Worm (Caenorhabditis elegans) whole organism, midembryonic: ENCODE data around the gene Y57G11B.3.

ENCODE experiments used
- T22C8.4 ChIP-seq: fragments of 200-800 bp; sonication (Bioruptor generic); IDR thresholded peaks from 2 replicates; pipeline ENCODE4 v1.3.6; 2022; ENCODE audit warnings: missing genetic modification characterization, missing compliant biosample characterization
- cog-1 ChIP-seq: sonication (generic microtip); optimal IDR thresholded peaks from 2 replicates; lab custom pipeline; 2016; ENCODE audit warnings: missing genetic modification characterization, missing compliant biosample characterization
- flt-1 ChIP-seq: fragments of 200-800 bp; sonication (Bioruptor generic); IDR thresholded peaks from 2 replicates; pipeline ENCODE4 v1.3.6; 2022; ENCODE audit warnings: missing genetic modification characterization, missing compliant biosample characterization
- klf-2 ChIP-seq: fragments of 200-800 bp; sonication (Bioruptor generic); conservative IDR thresholded peaks from 2 replicates; pipeline ENCODE4 v1.3.6; 2022; ENCODE audit warnings: missing genetic modification reagents, missing genetic modification characterization, missing compliant biosample characterization
- med-1 ChIP-seq: sonication (generic microtip); optimal IDR thresholded peaks from 2 replicates; lab custom pipeline; 2017; ENCODE audit warnings: missing genetic modification characterization, mild to moderate bottlenecking, missing compliant biosample characterization, antibody characterized with exemption, missing genetic modification reagents; ENCODE audit not compliant: insufficient read depth
- ref-1 ChIP-seq: fragments of 200-800 bp; sonication (Bioruptor generic); conservative IDR thresholded peaks from 2 replicates; pipeline ENCODE4 v1.3.6; 2022; ENCODE audit warnings: missing genetic modification reagents, missing genetic modification characterization, missing compliant biosample characterization
- tab-1 ChIP-seq: fragments of 200-800 bp; sonication (Bioruptor generic); IDR thresholded peaks from 2 replicates; pipeline ENCODE4 v1.3.6; 2022; ENCODE audit warnings: missing genetic modification characterization, missing compliant biosample characterization
- ztf-23 ChIP-seq: fragments of 200-800 bp; sonication (Bioruptor generic); IDR thresholded peaks from 2 replicates; pipeline ENCODE4 v1.3.6; 2022; ENCODE audit warnings: missing genetic modification reagents, missing genetic modification characterization, missing compliant biosample characterization
- ztf-29 ChIP-seq: fragments of 200-800 bp; sonication (Bioruptor generic); IDR thresholded peaks from 2 replicates; pipeline ENCODE4 v1.3.6; 2022; ENCODE audit warnings: missing genetic modification reagents, missing genetic modification characterization, missing compliant biosample characterization

The Y57G11B.3 gene

DNA sequence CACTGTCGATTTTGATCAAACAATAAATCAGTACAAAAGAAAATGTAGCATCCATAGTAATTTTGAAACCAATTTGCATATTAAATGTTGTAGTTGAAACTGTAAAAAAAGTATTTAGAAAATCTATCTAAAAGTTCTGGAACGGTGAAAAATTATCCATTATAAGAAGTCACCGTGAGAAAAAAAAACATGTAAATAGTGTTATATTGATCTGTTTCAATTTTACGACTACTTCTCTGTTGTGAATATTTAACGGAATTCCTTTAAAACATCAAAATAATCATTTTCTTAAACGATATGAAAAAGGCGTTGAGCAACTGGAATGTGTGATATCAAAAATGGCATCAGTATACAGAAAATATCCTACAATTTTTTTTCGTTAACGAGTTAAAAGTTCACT is 24.9 kb downstream of the Y57G11B.3 start, which contains the start of gene T27E7.9:
TSS of gene T27E7.9 (minus strand) at position 101 of the 400 bp plus-strand sequence.
- TF ChIP-seq flt-1 (GFP tag; lab: Robert Waterston, UW) (no peak), ztf-29 (GFP tag; lab: Robert Waterston, UW) (no peak), ref-1 (GFP tag; lab: Robert Waterston, UW) (no peak), T22C8.4 (GFP tag; lab: Robert Waterston, UW) (no peak), med-1 (GFP tag; lab: Kevin White, UChicago) (no peak), tab-1 (GFP tag; lab: Robert Waterston, UW) (no peak), klf-2 (GFP tag; lab: Robert Waterston, UW) (no peak), ztf-23 (GFP tag; lab: Robert Waterston, UW) (no peak), cog-1 (tag; lab: Kevin White, UChicago) (no peak)

DNA sequence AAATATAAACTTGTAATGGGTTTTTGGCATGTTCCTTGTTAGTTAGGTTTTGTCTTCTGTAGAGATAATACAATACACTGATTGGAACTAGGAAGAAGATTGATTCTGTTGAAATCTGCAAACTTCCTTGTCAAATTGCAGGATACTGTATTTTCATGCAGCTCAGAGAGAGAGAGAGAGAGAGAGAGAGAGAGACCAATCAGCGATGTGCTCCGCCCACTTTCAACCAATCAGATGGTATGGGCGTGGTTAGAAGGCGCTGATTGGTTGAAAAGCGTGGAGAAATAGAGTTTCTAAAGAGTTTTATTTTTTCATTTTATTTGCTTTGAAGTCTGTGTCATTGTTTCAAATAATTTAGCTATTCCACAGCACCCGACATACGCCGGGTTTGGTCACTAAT is 26.9 kb downstream of the Y57G11B.3 start:
- TF ChIP-seq ztf-29 (GFP tag; lab: Robert Waterston, UW) (no peak), flt-1 (GFP tag; lab: Robert Waterston, UW) (no peak), med-1 (GFP tag; lab: Kevin White, UChicago) (no peak), klf-2 (GFP tag; lab: Robert Waterston, UW) (no peak), T22C8.4 (GFP tag; lab: Robert Waterston, UW) (no peak), tab-1 (GFP tag; lab: Robert Waterston, UW) (no peak), cog-1 (tag; lab: Kevin White, UChicago) (no peak), ztf-23 (GFP tag; lab: Robert Waterston, UW) (no peak), ref-1 (GFP tag; lab: Robert Waterston, UW) (no peak)

DNA sequence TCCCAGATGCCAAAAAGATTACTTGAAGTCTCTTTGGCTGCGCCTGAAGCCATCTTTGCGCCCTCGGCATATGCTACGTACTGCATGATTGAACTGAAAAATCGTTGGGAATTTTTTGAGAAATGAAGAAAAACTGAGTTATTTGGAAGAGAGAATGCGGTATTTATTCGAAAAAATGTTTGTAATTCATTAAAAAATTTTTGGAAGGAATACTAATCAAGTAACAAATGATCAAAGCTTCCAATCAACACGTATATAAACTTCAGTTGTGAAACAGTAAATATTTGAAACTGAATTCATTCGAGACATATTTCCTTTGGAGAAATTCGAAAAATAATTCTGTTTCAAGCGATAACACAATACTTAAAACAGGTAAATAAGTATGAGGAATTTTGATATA is 31.7 kb downstream of the Y57G11B.3 start, which contains the start of gene pals-29:
TSS of gene pals-29 (minus strand) at position 101 of the 400 bp plus-strand sequence.
- TF ChIP-seq ztf-29 (GFP tag; lab: Robert Waterston, UW) = no peak

DNA sequence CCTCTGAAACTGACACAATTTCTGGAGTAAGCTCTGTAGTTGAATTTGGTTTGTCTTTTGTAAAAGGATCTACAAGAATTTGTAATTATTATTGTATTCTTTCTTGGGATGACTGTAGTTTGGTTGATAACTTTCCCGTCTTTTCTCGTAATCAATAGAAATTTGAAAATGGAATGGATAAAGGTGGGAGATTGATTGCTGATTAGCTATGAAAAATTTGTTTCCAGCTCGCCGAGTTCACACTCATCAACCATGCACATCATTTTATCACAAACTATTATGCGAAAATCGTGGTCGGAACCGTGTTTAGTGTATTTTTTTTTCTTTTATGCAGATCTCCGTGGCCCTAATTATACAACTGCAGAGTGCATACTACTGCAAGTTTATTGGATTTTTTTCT is 37.3 kb downstream of the Y57G11B.3 start, which contains the start of gene T27E7.5:
TSS of gene T27E7.5 (plus strand) at position 253 of the 400 bp plus-strand sequence.
- no peak for TF ChIP-seq tab-1 (GFP tag; lab: Robert Waterston, UW)
- TF ChIP-seq flt-1 (GFP tag; lab: Robert Waterston, UW) = no peak
- no peak for TF ChIP-seq klf-2 (GFP tag; lab: Robert Waterston, UW)
- no peak for TF ChIP-seq T22C8.4 (GFP tag; lab: Robert Waterston, UW)
- TF ChIP-seq ztf-23 (GFP tag; lab: Robert Waterston, UW) = no peak
- TF ChIP-seq ref-1 (GFP tag; lab: Robert Waterston, UW) = no peak

DNA sequence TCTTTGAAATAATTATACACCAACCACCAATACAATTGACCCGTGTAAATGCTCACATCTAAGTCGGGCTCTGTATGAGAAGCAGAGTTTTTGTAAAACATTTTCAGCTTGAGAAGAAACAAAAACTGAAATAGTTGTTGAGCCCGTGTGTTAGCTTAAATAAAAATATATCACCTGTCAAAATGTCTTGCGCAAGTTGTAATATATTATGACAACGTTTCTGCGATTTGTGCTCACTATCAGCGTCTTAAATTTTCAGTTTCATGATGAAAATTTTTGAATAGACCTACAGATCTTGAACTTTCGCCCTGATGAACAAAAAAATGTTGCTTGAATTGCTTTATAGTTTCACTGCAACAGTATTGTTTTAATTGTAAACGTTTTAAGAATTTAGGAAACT is 39.2 kb downstream of the Y57G11B.3 start, which contains the start of gene T27E7.4:
TSS of gene T27E7.4 (minus strand) at position 101 of the 400 bp plus-strand sequence.
- TF ChIP-seq ztf-23 (GFP tag; lab: Robert Waterston, UW) (no peak), T22C8.4 (GFP tag; lab: Robert Waterston, UW) (no peak), klf-2 (GFP tag; lab: Robert Waterston, UW) (no peak), ztf-29 (GFP tag; lab: Robert Waterston, UW) (no peak), tab-1 (GFP tag; lab: Robert Waterston, UW) (no peak), flt-1 (GFP tag; lab: Robert Waterston, UW) (no peak), cog-1 (tag; lab: Kevin White, UChicago) (no peak), ref-1 (GFP tag; lab: Robert Waterston, UW) (no peak), med-1 (GFP tag; lab: Kevin White, UChicago) (no peak)

DNA sequence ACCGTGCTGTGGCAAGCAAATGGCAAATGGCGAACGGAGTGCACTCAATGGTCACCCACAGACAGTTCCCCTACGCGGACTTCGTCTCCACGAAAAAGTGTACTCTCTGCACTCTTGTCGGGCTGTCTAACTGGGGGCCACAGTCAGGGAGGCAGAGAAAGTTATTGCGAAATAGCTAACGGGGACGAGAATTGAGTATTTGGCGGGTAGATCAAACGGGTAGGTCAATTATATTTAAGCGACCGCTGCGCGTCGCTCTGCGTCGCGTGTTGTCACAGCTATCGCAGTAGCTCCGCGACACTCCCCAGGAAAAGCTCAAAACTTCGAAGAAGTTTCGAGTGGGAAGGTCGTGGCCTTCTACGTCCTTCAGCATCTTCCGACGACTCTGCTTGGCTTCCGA is 41.8 kb downstream of the Y57G11B.3 start:
- TF ChIP-seq cog-1 (tag; lab: Kevin White, UChicago) = no peak
- TF ChIP-seq flt-1 (GFP tag; lab: Robert Waterston, UW) = no peak
- no peak for TF ChIP-seq klf-2 (GFP tag; lab: Robert Waterston, UW)
- no peak for TF ChIP-seq tab-1 (GFP tag; lab: Robert Waterston, UW)
- TF ChIP-seq ref-1 (GFP tag; lab: Robert Waterston, UW) = no peak
- TF ChIP-seq ztf-23 (GFP tag; lab: Robert Waterston, UW) = no peak
- no peak for TF ChIP-seq med-1 (GFP tag; lab: Kevin White, UChicago)
- TF ChIP-seq T22C8.4 (GFP tag; lab: Robert Waterston, UW) = no peak

ce11 chrIV:14530031-14530430 is 44.2 kb downstream of the Y57G11B.3 start:
- no peak for TF ChIP-seq flt-1 (GFP tag; lab: Robert Waterston, UW)
- TF ChIP-seq tab-1 (GFP tag; lab: Robert Waterston, UW) = no peak
- TF ChIP-seq cog-1 (tag; lab: Kevin White, UChicago) = no peak
- TF ChIP-seq ztf-23 (GFP tag; lab: Robert Waterston, UW) = no peak
- TF ChIP-seq med-1 (GFP tag; lab: Kevin White, UChicago) = no peak
- TF ChIP-seq T22C8.4 (GFP tag; lab: Robert Waterston, UW) = no peak
- TF ChIP-seq ref-1 (GFP tag; lab: Robert Waterston, UW) = no peak
- no peak for TF ChIP-seq ztf-29 (GFP tag; lab: Robert Waterston, UW)

DNA sequence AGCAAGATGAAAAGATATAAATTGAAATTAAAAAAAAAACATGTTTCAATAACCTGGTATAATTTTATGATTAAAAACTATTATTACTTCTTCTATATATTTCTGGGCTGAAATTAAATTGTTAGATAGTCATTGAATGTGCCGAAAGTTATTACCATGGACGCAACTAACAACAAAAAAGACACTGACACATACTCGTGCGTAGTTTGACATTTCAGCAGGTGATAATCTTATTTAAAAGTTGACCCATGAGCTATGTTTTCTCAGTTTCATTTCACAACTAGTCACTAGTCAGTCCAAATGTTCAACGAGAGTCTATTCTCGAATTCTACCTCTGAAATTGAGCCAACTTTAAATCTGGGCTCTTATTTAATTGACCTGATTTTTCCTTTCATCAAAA is 45.5 kb downstream of the Y57G11B.3 start, which contains the start of gene T27E7.3:
TSS of gene T27E7.3 (plus strand) at position 301 of the 400 bp plus-strand sequence.
- TF ChIP-seq T22C8.4 (GFP tag; lab: Robert Waterston, UW) (no peak), ref-1 (GFP tag; lab: Robert Waterston, UW) (no peak), ztf-29 (GFP tag; lab: Robert Waterston, UW) (no peak), flt-1 (GFP tag; lab: Robert Waterston, UW) (no peak), klf-2 (GFP tag; lab: Robert Waterston, UW) (no peak)

- TF ChIP-seq tab-1 (GFP tag; lab: Robert Waterston, UW) (no peak), ztf-29 (GFP tag; lab: Robert Waterston, UW) (no peak), cog-1 (tag; lab: Kevin White, UChicago) (no peak), flt-1 (GFP tag; lab: Robert Waterston, UW) (no peak), klf-2 (GFP tag; lab: Robert Waterston, UW) (no peak), med-1 (GFP tag; lab: Kevin White, UChicago) (no peak), ztf-23 (GFP tag; lab: Robert Waterston, UW) (no peak), T22C8.4 (GFP tag; lab: Robert Waterston, UW) (no peak), ref-1 (GFP tag; lab: Robert Waterston, UW) (no peak)
Observed at ce11 chrIV:14523568-14523967, 50.6 kb downstream of the Y57G11B.3 start, which contains the start of gene srh-63. Gene srh-63, plus strand, starts transcription at chrIV:14523868.
